Fruit fly (Drosophila melanogaster) whole organism, embryonic: ENCODE results near the gene PGRP-LF.

Experiments
- Aef1 ChIP-seq: fragments of 200-800 bp; sonication (Bioruptor generic); IDR thresholded peaks from 3 replicates; pipeline ENCODE4 v1.3.6; 2022; ENCODE audit warnings: missing biosample characterization, missing genetic modification characterization
- CG33557 ChIP-seq: fragments of 200-800 bp; sonication (Bioruptor generic); optimal IDR thresholded peaks from 2 replicates; lab custom pipeline; 2019; ENCODE audit warnings: missing biosample characterization, mild to moderate bottlenecking, missing genetic modification characterization, moderate library complexity
- Gsc ChIP-seq: fragments of 200-800 bp; sonication (Bioruptor generic); IDR thresholded peaks from 2 replicates; pipeline ENCODE4 v1.3.6; 2022; ENCODE audit warnings: missing biosample characterization, missing genetic modification characterization
- Mad ChIP-seq: fragments of 200-800 bp; sonication (Bioruptor generic); optimal IDR thresholded peaks from 2 replicates; lab custom pipeline; 2016; ENCODE audit warnings: missing biosample characterization, missing genetic modification characterization
- lbe ChIP-seq: fragments of 200-800 bp; sonication (Bioruptor generic); optimal IDR thresholded peaks from 2 replicates; lab custom pipeline; 2016; ENCODE audit warnings: missing biosample characterization, mild to moderate bottlenecking, missing genetic modification characterization

DNA sequence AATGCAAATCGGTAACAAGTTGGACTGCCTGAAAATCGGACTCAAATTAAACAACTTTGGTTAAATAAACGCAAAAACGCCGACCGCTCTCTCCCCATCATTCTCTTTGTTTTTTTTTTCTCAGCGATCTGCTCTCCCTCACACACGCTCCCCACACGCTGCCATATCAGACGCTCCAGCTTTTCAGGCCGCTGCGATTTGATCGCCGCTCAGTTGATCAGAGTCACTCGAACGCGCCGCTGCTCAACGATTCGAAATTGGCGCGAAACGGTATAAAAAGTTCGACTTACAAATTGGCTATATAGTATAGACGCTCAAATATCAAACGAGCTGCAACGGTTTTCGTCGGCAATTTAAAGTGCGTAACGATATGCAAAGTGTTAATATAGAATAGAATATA is 9.2 kb upstream of the PGRP-LF start:
- no peak for TF ChIP-seq Gsc (GFP tag; lab: Robert Waterston, UW)
- no peak for TF ChIP-seq lbe
- TF ChIP-seq Mad (GFP tag; lab: Kevin White, UChicago) = no peak
- TF ChIP-seq CG33557 (GFP tag; lab: Kevin White, UChicago) = no peak
- no peak for TF ChIP-seq Aef1 (GFP tag; lab: Robert Waterston, UW)
